Fruit fly (Drosophila melanogaster) whole organism, embryonic: ENCODE measurements around the gene Tm1.

Experiments used
- Abd-B ChIP-seq: fragments of 200-800 bp; sonication (Bioruptor generic); optimal IDR thresholded peaks from 2 replicates; lab custom pipeline; 2018; ENCODE audit warnings: missing biosample characterization, mild to moderate bottlenecking, missing genetic modification characterization, moderate library complexity
- Ada2b ChIP-seq: fragments of 200-800 bp; sonication (Bioruptor generic); IDR thresholded peaks from 2 replicates; pipeline ENCODE4 v1.3.6; 2022; ENCODE audit warnings: missing biosample characterization, missing genetic modification characterization
- BEAF-32 ChIP-seq: fragments of 200-800 bp; sonication (Bioruptor generic); optimal IDR thresholded peaks from 3 replicates; lab custom pipeline; 2017; ENCODE audit warnings: missing biosample characterization, missing genetic modification characterization, mild to moderate bottlenecking, moderate library complexity, missing genetic modification reagents
- Bdp1 ChIP-seq: fragments of 200-800 bp; sonication (Bioruptor generic); optimal IDR thresholded peaks from 3 replicates; lab custom pipeline; 2016; ENCODE audit warnings: missing biosample characterization, missing genetic modification characterization
- Bgb ChIP-seq: fragments of 200-800 bp; sonication (Bioruptor generic); IDR thresholded peaks from 2 replicates; pipeline ENCODE4 v1.3.6; 2022; ENCODE audit warnings: missing biosample characterization, missing genetic modification characterization; ENCODE audit not compliant: partially characterized antibody
- CG10431 ChIP-seq: fragments of 200-800 bp; sonication (Bioruptor generic); optimal IDR thresholded peaks from 3 replicates; lab custom pipeline; 2018; ENCODE audit warnings: missing biosample characterization, mild to moderate bottlenecking, missing genetic modification characterization
- CG10565 ChIP-seq: fragments of 200-800 bp; sonication (Bioruptor generic); optimal IDR thresholded peaks from 3 replicates; lab custom pipeline; 2016; ENCODE audit warnings: missing biosample characterization, mild to moderate bottlenecking, missing genetic modification characterization
- CG11504 ChIP-seq: fragments of 200-800 bp; sonication (Bioruptor generic); optimal IDR thresholded peaks from 3 replicates; lab custom pipeline; 2019; ENCODE audit warnings: missing biosample characterization, mild to moderate bottlenecking, missing genetic modification characterization, moderate library complexity
- CG13296 ChIP-seq: fragments of 200-800 bp; sonication (Bioruptor generic); optimal IDR thresholded peaks from 3 replicates; lab custom pipeline; 2018; ENCODE audit warnings: missing biosample characterization, mild to moderate bottlenecking, missing genetic modification characterization
- CG14014 ChIP-seq: fragments of 200-800 bp; sonication (Bioruptor generic); IDR thresholded peaks from 2 replicates; pipeline ENCODE4 v1.3.6; 2022; ENCODE audit warnings: missing biosample characterization, missing genetic modification characterization
- CG14441 ChIP-seq: fragments of 200-800 bp; sonication (Bioruptor generic); IDR thresholded peaks from 2 replicates; pipeline ENCODE4 v1.3.6; 2022; ENCODE audit warnings: missing biosample characterization, missing genetic modification characterization
- CG17186 ChIP-seq: fragments of 200-800 bp; sonication (Bioruptor generic); optimal IDR thresholded peaks from 3 replicates; lab custom pipeline; 2017; ENCODE audit warnings: missing biosample characterization, missing genetic modification reagents, missing genetic modification characterization
- CG17568 ChIP-seq: fragments of 200-800 bp; sonication (Bioruptor generic); optimal IDR thresholded peaks from 2 replicates; lab custom pipeline; 2018; ENCODE audit warnings: missing biosample characterization, mild to moderate bottlenecking, missing genetic modification characterization, moderate library complexity
- CG17802 ChIP-seq: fragments of 200-800 bp; sonication (Bioruptor generic); optimal IDR thresholded peaks from 2 replicates; lab custom pipeline; 2018; ENCODE audit warnings: missing biosample characterization, mild to moderate bottlenecking, missing genetic modification characterization, moderate library complexity
- CG18764 ChIP-seq: fragments of 200-800 bp; sonication (Bioruptor generic); optimal IDR thresholded peaks from 3 replicates; lab custom pipeline; 2016; ENCODE audit warnings: missing biosample characterization, missing genetic modification characterization
- CG3065 ChIP-seq: fragments of 200-800 bp; sonication (Bioruptor generic); optimal IDR thresholded peaks from 2 replicates; lab custom pipeline; 2016; ENCODE audit warnings: missing biosample characterization, missing genetic modification characterization
- CG3838 ChIP-seq: fragments of 200-800 bp; sonication (Bioruptor generic); optimal IDR thresholded peaks from 3 replicates; lab custom pipeline; 2016; ENCODE audit warnings: missing biosample characterization, missing genetic modification characterization
- CG4328 ChIP-seq: fragments of 200-800 bp; sonication (Bioruptor generic); optimal IDR thresholded peaks from 3 replicates; lab custom pipeline; 2017; ENCODE audit warnings: missing biosample characterization, missing genetic modification reagents, missing genetic modification characterization
- CG6765 ChIP-seq: fragments of 200-800 bp; sonication (Bioruptor generic); optimal IDR thresholded peaks from 3 replicates; lab custom pipeline; 2017; ENCODE audit warnings: missing biosample characterization, mild to moderate bottlenecking, missing genetic modification characterization
- CG7271 ChIP-seq: fragments of 200-800 bp; sonication (Bioruptor generic); optimal IDR thresholded peaks from 2 replicates; lab custom pipeline; 2018; ENCODE audit warnings: missing biosample characterization, mild to moderate bottlenecking, missing genetic modification characterization, moderate library complexity
- CG7372 ChIP-seq: fragments of 200-800 bp; sonication (Bioruptor generic); IDR thresholded peaks from 2 replicates; pipeline ENCODE4 v1.3.6; 2022; ENCODE audit warnings: missing biosample characterization, missing genetic modification characterization
- CG8388 ChIP-seq: fragments of 200-800 bp; sonication (Bioruptor generic); optimal IDR thresholded peaks from 2 replicates; lab custom pipeline; 2019; ENCODE audit warnings: missing biosample characterization, mild to moderate bottlenecking, missing genetic modification characterization, moderate library complexity
- CG9437 ChIP-seq: fragments of 200-800 bp; sonication (Bioruptor generic); optimal IDR thresholded peaks from 2 replicates; lab custom pipeline; 2018; ENCODE audit warnings: missing biosample characterization, mild to moderate bottlenecking, missing genetic modification characterization
- CG9727 ChIP-seq: fragments of 200-800 bp; sonication (Bioruptor generic); optimal IDR thresholded peaks from 3 replicates; lab custom pipeline; 2017; ENCODE audit warnings: missing biosample characterization, mild to moderate bottlenecking, missing genetic modification characterization
- CG9817 ChIP-seq: fragments of 200-800 bp; sonication (Bioruptor generic); optimal IDR thresholded peaks from 2 replicates; lab custom pipeline; 2018; ENCODE audit warnings: missing biosample characterization, mild to moderate bottlenecking, missing genetic modification characterization, moderate library complexity
- GATAe ChIP-seq: fragments of 200-800 bp; sonication (Bioruptor generic); conservative IDR thresholded peaks from 2 replicates; pipeline ENCODE4 v1.3.6; 2022; ENCODE audit warnings: missing biosample characterization, missing genetic modification characterization
- Hr3 ChIP-seq: fragments of 200-800 bp; sonication (Bioruptor generic); optimal IDR thresholded peaks from 3 replicates; lab custom pipeline; 2016; ENCODE audit warnings: missing biosample characterization, missing genetic modification characterization
- Kr ChIP-seq: fragments of 200-800 bp; sonication (Bioruptor generic); optimal IDR thresholded peaks from 2 replicates; lab custom pipeline; 2017; ENCODE audit warnings: missing biosample characterization, mild to moderate bottlenecking, missing genetic modification characterization
- Max ChIP-seq: fragments of 200-800 bp; sonication (Bioruptor generic); optimal IDR thresholded peaks from 2 replicates; lab custom pipeline; 2016; ENCODE audit warnings: missing biosample characterization, mild to moderate bottlenecking, missing genetic modification characterization
- Mrtf ChIP-seq: fragments of 200-800 bp; sonication (Bioruptor generic); IDR thresholded peaks from 3 replicates; pipeline ENCODE4 v1.3.6; 2022; ENCODE audit warnings: missing biosample characterization, missing genetic modification characterization
- Neu2 ChIP-seq: fragments of 200-800 bp; sonication (Bioruptor generic); optimal IDR thresholded peaks from 3 replicates; lab custom pipeline; 2016; ENCODE audit warnings: missing biosample characterization, missing genetic modification characterization, borderline replicate concordance
- Nf-YA ChIP-seq: fragments of 200-800 bp; sonication (Bioruptor generic); IDR thresholded peaks from 2 replicates; pipeline ENCODE4 v1.3.6; 2022; ENCODE audit warnings: missing biosample characterization, missing genetic modification characterization
- Vsx1 ChIP-seq: fragments of 200-800 bp; sonication (Bioruptor generic); optimal IDR thresholded peaks from 2 replicates; lab custom pipeline; 2017; ENCODE audit warnings: missing biosample characterization, mild to moderate bottlenecking, missing genetic modification characterization, missing genetic modification reagents
- ap ChIP-seq: fragments of 200-800 bp; sonication (Bioruptor generic); IDR thresholded peaks from 2 replicates; pipeline ENCODE4 v1.3.6; 2022; ENCODE audit warnings: missing biosample characterization, missing genetic modification characterization
- chm ChIP-seq: fragments of 200-800 bp; sonication (Bioruptor generic); IDR thresholded peaks from 2 replicates; pipeline ENCODE4 v1.3.6; 2022; ENCODE audit warnings: missing biosample characterization, missing genetic modification characterization
- croc ChIP-seq: fragments of 200-800 bp; sonication (Bioruptor generic); conservative IDR thresholded peaks from 3 replicates; pipeline ENCODE4 v1.3.6; 2022; ENCODE audit warnings: missing biosample characterization, missing genetic modification characterization
- cwo ChIP-seq: fragments of 200-800 bp; sonication (Bioruptor generic); optimal IDR thresholded peaks from 3 replicates; lab custom pipeline; 2017; ENCODE audit warnings: missing biosample characterization, missing genetic modification characterization, mild to moderate bottlenecking, moderate library complexity, missing genetic modification reagents
- klu ChIP-seq: fragments of 200-800 bp; sonication (Bioruptor generic); IDR thresholded peaks from 2 replicates; pipeline ENCODE4 v1.3.6; 2022; ENCODE audit warnings: missing biosample characterization, missing genetic modification characterization
- lov ChIP-seq, 2 experiments: fragments of 200-800 bp in 1 of 2; fragments of >200 bp in 1 of 2; sonication (Bioruptor generic) in 1 of 2; IDR thresholded peaks in 1 of 2; optimal IDR thresholded peaks in 1 of 2; 2 replicates in 1 of 2; 3 replicates in 1 of 2; pipeline versions ENCODE4 v1.3.6 to Lab custom; 2017 to 2022; ENCODE audit warnings: missing biosample characterization in 1 of 2, missing genetic modification characterization in 1 of 2
- nerfin-2 ChIP-seq: fragments of 200-800 bp; sonication (Bioruptor generic); IDR thresholded peaks from 2 replicates; pipeline ENCODE4 v1.3.6; 2022; ENCODE audit warnings: missing biosample characterization, missing genetic modification characterization; ENCODE audit not compliant: partially characterized antibody
- pnt ChIP-seq: fragments of 200-800 bp; sonication (Bioruptor generic); optimal IDR thresholded peaks from 3 replicates; lab custom pipeline; 2016; ENCODE audit warnings: missing biosample characterization, missing genetic modification characterization
- ranshi ChIP-seq: fragments of 200-800 bp; sonication (Bioruptor generic); IDR thresholded peaks from 2 replicates; pipeline ENCODE4 v1.3.6; 2022; ENCODE audit warnings: missing biosample characterization, missing genetic modification characterization
- salm ChIP-seq: fragments of 200-800 bp; sonication (Bioruptor generic); optimal IDR thresholded peaks from 2 replicates; lab custom pipeline; 2018; ENCODE audit warnings: missing biosample characterization, mild to moderate bottlenecking, missing genetic modification characterization
- sd ChIP-seq: fragments of 200-800 bp; sonication (Bioruptor generic); optimal IDR thresholded peaks from 3 replicates; lab custom pipeline; 2018; ENCODE audit warnings: missing biosample characterization, mild to moderate bottlenecking, missing genetic modification characterization, moderate library complexity
- slbo ChIP-seq: fragments of 200-800 bp; sonication (Bioruptor generic); IDR thresholded peaks from 2 replicates; pipeline ENCODE4 v1.3.6; 2022; ENCODE audit warnings: missing biosample characterization, missing genetic modification characterization
- tin ChIP-seq: fragments of 200-800 bp; sonication (Bioruptor generic); optimal IDR thresholded peaks from 3 replicates; lab custom pipeline; 2016; ENCODE audit warnings: missing biosample characterization, missing genetic modification characterization
- vnd ChIP-seq: fragments of 200-800 bp; sonication (Bioruptor generic); IDR thresholded peaks from 3 replicates; pipeline ENCODE4 v1.3.6; 2022; ENCODE audit warnings: missing biosample characterization, missing genetic modification characterization; ENCODE audit not compliant: partially characterized antibody
- zen ChIP-seq: fragments of 200-800 bp; sonication (Bioruptor generic); optimal IDR thresholded peaks from 3 replicates; lab custom pipeline; 2018; ENCODE audit warnings: missing biosample characterization, mild to moderate bottlenecking, missing genetic modification characterization, moderate library complexity

Gene Tm1

DNA sequence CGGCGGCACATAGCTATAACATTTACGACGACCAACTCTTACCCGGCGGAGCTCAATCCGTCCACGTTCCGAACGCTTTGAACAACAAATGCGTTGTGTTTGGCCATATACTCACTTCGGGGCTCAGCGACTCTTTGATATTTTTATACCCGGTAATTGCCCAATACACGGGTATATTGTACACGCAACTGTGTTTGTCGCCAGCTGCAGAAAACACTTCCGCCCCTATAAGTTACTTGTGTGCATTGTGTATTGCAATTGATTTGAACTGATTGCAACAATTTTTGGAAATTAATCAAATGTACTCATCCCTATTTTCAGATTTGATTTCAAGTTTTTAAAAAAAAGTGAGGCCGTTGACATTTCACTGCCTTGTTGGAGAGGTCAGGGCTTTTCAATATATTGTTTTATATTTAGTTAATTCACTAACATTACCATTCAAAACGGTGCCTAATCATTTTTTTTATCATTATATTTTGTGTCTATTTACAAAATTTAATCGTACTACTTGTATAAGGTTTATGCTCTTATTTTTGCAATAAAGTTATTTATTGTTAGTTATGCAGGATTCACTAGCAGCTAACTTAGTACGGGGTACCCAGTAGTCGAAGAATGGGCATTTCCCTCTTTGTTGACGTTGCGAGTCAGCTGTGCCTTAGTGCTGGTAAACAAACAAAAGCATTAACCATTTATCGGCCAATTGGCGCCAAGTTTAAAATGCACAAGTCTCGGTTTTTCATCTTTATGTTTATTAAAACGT is 65.1 kb downstream of the Tm1 start, which contains the start of gene Nagk (continued):
- TF ChIP-seq Neu2 (no peak), CG17568 (no peak), CG14441 (GFP tag; lab: Robert Waterston, UW) (peak; percentile 29), CG17802 (tag; lab: Kevin White, UChicago) (peak; percentile 7), lov (optimal IDR thresholded peaks at IDR 0.05; lab: Kevin White, UChicago) (no peak), lov (GFP tag; IDR thresholded peaks at IDR 0.05; lab: Robert Waterston, UW) (no peak), CG11504 (tag; lab: Kevin White, UChicago) (peak; percentile 76), klu (no peak), Mrtf (peak; percentile 5; the same call in 1 of the 3 replicates), CG9437 (GFP tag; lab: Kevin White, UChicago) (peak; percentile 79), tin (peak; percentile 53), Vsx1 (GFP tag; lab: Kevin White, UChicago) (no peak), CG3838 (no peak), CG10565 (no peak), CG7372 (GFP tag; lab: Robert Waterston, UW) (no peak), Kr (GFP tag; lab: Kevin White, UChicago) (no peak), CG7271 (tag; lab: Kevin White, UChicago) (no peak), cwo (GFP tag; lab: Kevin White, UChicago) (peak; percentile 56), CG14014 (GFP tag; lab: Robert Waterston, UW) (peak; percentile 39), CG9727 (GFP tag; lab: Kevin White, UChicago) (peak; percentile 84), chm (GFP tag; lab: Robert Waterston, UW) (peak; percentile 19; the same call in 1 of the 2 replicates), croc (GFP tag; lab: Robert Waterston, UW) (no peak), Max (GFP tag; lab: Kevin White, UChicago) (peak; percentile 67), CG9817 (tag; lab: Kevin White, UChicago) (peak; percentile 47), CG13296 (GFP tag; lab: Kevin White, UChicago) (peak; percentile 40), sd (no peak), ranshi (peak; percentile 8; the same call in 1 of the 2 replicates), vnd (GFP tag; lab: Robert Waterston, UW) (no peak), CG10431 (GFP tag; lab: Kevin White, UChicago) (no peak), Bgb (GFP tag; lab: Robert Waterston, UW) (peak; percentile 63; the same call in 1 of the 2 replicates), Abd-B (no peak), CG18764 (no peak), CG4328 (GFP tag; lab: Kevin White, UChicago) (peak; percentile 59), ap (GFP tag; lab: Robert Waterston, UW) (no peak), Bdp1 (GFP tag; lab: Kevin White, UChicago) (no peak), CG8388 (GFP tag; lab: Kevin White, UChicago) (peak; percentile 41), nerfin-2 (GFP tag; lab: Robert Waterston, UW) (no peak), CG3065 (no peak), CG6765 (peak; percentile 59), zen (no peak), slbo (peak; percentile 71), salm (tag; lab: Kevin White, UChicago) (peak; percentile 39), GATAe (no peak), Ada2b (GFP tag; lab: Robert Waterston, UW) (0 out of 2 replicates have a peak, but pooled peaks have one; percentile 9), Nf-YA (GFP tag; lab: Robert Waterston, UW) (no peak), CG17186 (GFP tag; lab: Kevin White, UChicago) (no peak), pnt (no peak), BEAF-32 (peak; percentile 14), Hr3 (peak; percentile 77)
